Worm (Caenorhabditis elegans) whole organism, late embryonic: ENCODE results near the gene nspg-12.

ENCODE experiments used
- ets-4 ChIP-seq: sonication (generic microtip); optimal IDR thresholded peaks from 2 replicates; lab custom pipeline; 2016; ENCODE audit warnings: missing genetic modification characterization, missing compliant biosample characterization
- nfya-1 ChIP-seq: sonication (generic microtip); optimal IDR thresholded peaks from 2 replicates; lab custom pipeline; 2017; ENCODE audit warnings: missing genetic modification characterization, mild to moderate bottlenecking, missing compliant biosample characterization, antibody characterized with exemption, moderate library complexity

- TF ChIP-seq nfya-1 (tag; lab: Kevin White, UChicago) (no peak), ets-4 (tag; lab: Kevin White, UChicago) (no peak)
Measured at ce11 chrX:5207819-5208218, 49.3 kb upstream of the nspg-12 start.
